Fruit fly (Drosophila melanogaster) whole organism, adult: ENCODE data around the gene Rbcn-3A.

ENCODE experiments used
- CG11617 ChIP-seq: fragments of 200-800 bp; sonication (Bioruptor generic); optimal IDR thresholded peaks from 2 replicates; lab custom pipeline; 2017; ENCODE audit warnings: mild to moderate bottlenecking, missing biosample characterization, missing genetic modification reagents, missing genetic modification characterization
- Clk ChIP-seq: fragments of 200-800 bp; sonication (Bioruptor generic); optimal IDR thresholded peaks from 2 replicates; lab custom pipeline; 2017; ENCODE audit warnings: missing biosample characterization, missing genetic modification characterization
- Hr96 ChIP-seq: fragments of 200-800 bp; sonication (Bioruptor generic); optimal IDR thresholded peaks from 2 replicates; lab custom pipeline; 2016; ENCODE audit warnings: missing biosample characterization, missing genetic modification characterization
- bab1 ChIP-seq: fragments of 200-800 bp; sonication (Bioruptor generic); optimal IDR thresholded peaks from 3 replicates; lab custom pipeline; 2019; ENCODE audit warnings: missing biosample characterization, mild to moderate bottlenecking, missing genetic modification characterization, moderate library complexity
- cic ChIP-seq: fragments of 200-800 bp; sonication (Bioruptor generic); optimal IDR thresholded peaks from 2 replicates; lab custom pipeline; 2017; ENCODE audit warnings: missing biosample characterization, mild to moderate bottlenecking, missing genetic modification characterization, moderate library complexity
- kay ChIP-seq: fragments of 200-800 bp; sonication (Bioruptor generic); peaks from one replicate; lab custom pipeline; 2016; ENCODE audit warnings: missing biosample characterization, missing genetic modification characterization, borderline replicate concordance
- tj ChIP-seq: fragments of 200-800 bp; sonication (Bioruptor generic); optimal IDR thresholded peaks from 3 replicates; lab custom pipeline; 2017; ENCODE audit warnings: missing biosample characterization, mild to moderate bottlenecking, missing genetic modification characterization, moderate library complexity

- TF ChIP-seq Hr96 (no peak), tj (peak; percentile 98), cic (peak; percentile 75), kay (GFP tag; lab: Kevin White, UChicago) (peak; percentile 99), CG11617 (GFP tag; lab: Kevin White, UChicago) (peak; percentile 97), Clk (peak; percentile 74), bab1 (GFP tag; lab: Kevin White, UChicago) (peak; percentile 95)
Measured at dm6 chrX:6224225-6225190, 30.8 kb downstream of the Rbcn-3A start, which contains the start of gene sqh.
